Fruit fly (Drosophila melanogaster): ENCODE measurements around the gene hiro.

Gene hiro

DNA sequence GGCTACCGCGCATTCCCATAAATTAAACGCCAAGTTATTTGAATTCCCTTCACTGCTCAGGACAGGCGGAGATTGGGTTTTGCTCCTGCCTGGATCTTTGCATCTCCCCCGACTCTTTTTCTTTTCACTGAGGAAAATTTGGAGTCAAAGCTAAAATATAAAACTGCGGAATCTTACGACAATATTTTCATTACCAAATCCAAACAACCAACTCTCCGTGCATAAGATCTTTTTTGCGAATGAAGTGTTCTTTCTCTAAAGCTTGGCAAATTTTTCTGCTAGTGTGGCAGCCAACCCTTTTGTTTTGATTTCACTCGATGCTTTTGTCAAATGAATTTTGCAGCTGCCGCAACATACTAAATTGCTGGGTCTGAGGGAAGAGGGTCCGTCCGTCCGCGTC is 40.1 kb upstream of the hiro start (continued):
- TF ChIP-seq CG10631 (GFP tag; optimal IDR thresholded peaks at IDR 0.05), result peak; percentile 51
- TF ChIP-seq Eip75B (GFP tag; optimal IDR thresholded peaks at IDR 0.05), result peak; percentile 68
- peak; percentile 92 for TF ChIP-seq Met (GFP tag; optimal IDR thresholded peaks at IDR 0.05)
- TF ChIP-seq topi (GFP tag; optimal IDR thresholded peaks at IDR 0.05), result peak; percentile 89
- no peak for TF ChIP-seq CG4318 (GFP tag; optimal IDR thresholded peaks at IDR 0.05)
- TF ChIP-seq Hr4 (GFP tag; optimal IDR thresholded peaks at IDR 0.05), result no peak
- no peak for TF ChIP-seq CG6276 (GFP tag; optimal IDR thresholded peaks at IDR 0.05)
- peak; percentile 76 for TF ChIP-seq CG6854 (GFP tag; optimal IDR thresholded peaks at IDR 0.05)

DNA sequence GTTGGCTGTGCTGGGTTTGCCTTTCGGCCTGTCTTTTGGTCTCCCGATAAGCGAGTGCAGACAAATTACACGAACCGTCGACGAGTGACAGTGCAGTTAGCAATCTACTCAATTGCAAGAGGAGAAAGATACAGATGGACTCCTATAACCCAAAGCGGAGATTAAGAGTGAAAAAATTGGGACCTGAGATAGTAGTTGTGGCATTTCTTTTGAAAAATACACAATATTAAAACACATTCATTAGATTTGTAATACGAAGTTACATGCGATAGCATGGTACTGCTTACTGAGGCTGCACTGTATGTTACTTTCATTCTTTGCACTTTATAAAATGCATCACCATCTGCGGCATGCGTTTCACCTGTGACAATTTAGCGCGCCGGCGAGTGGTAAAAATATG is 39.4 kb upstream of the hiro start:
- TF ChIP-seq svp (GFP tag), result peak; percentile 93
- no peak for TF ChIP-seq ss (GFP tag; optimal IDR thresholded peaks at IDR 0.05)
- peak; percentile 65 for TF ChIP-seq lz (GFP tag; optimal IDR thresholded peaks at IDR 0.05)
- no peak for TF ChIP-seq CG32006 (GFP tag; optimal IDR thresholded peaks at IDR 0.05)
- TF ChIP-seq CG6163 (GFP tag; IDR thresholded peaks at IDR 0.05), result peak; percentile 17; the same call in 1 of the 3 replicates
- TF ChIP-seq CG15336 (GFP tag; IDR thresholded peaks at IDR 0.05), result no peak
- TF ChIP-seq Ets21C (GFP tag; optimal IDR thresholded peaks at IDR 0.05), result peak; percentile 32
- TF ChIP-seq dac (GFP tag; optimal IDR thresholded peaks at IDR 0.05), result no peak
- TF ChIP-seq fd59A (GFP tag; optimal IDR thresholded peaks at IDR 0.05), result no peak
- TF ChIP-seq OdsH (GFP tag; optimal IDR thresholded peaks at IDR 0.05), result peak; percentile 23
- TF ChIP-seq Eip78C (GFP tag), result peak; percentile 83
- TF ChIP-seq CG9139 (GFP tag; optimal IDR thresholded peaks at IDR 0.05), result no peak
- TF ChIP-seq esn (GFP tag; optimal IDR thresholded peaks at IDR 0.05), result peak; percentile 65
- peak; percentile 31 for TF ChIP-seq pdm3 (GFP tag; optimal IDR thresholded peaks at IDR 0.05)
- TF ChIP-seq CG11902 (GFP tag; optimal IDR thresholded peaks at IDR 0.05), result peak; percentile 9
- peak; percentile 26 for TF ChIP-seq CG8319 (GFP tag; optimal IDR thresholded peaks at IDR 0.05)
- TF ChIP-seq Eip93F (GFP tag; optimal IDR thresholded peaks at IDR 0.05), result no peak
- TF ChIP-seq Blimp-1 (GFP tag; optimal IDR thresholded peaks at IDR 0.05), result peak; percentile 44
- TF ChIP-seq Hr39 (GFP tag; optimal IDR thresholded peaks at IDR 0.05), result peak; percentile 61
- TF ChIP-seq Sox14 (GFP tag; optimal IDR thresholded peaks at IDR 0.05), result peak; percentile 23
- peak; percentile 59 for TF ChIP-seq Sox102F (GFP tag; optimal IDR thresholded peaks at IDR 0.05)
- peak; percentile 28 for TF ChIP-seq Eip75B (GFP tag; optimal IDR thresholded peaks at IDR 0.05)
- TF ChIP-seq achi (GFP tag; optimal IDR thresholded peaks at IDR 0.05), result no peak
- peak; percentile 20 for TF ChIP-seq CG3919 (GFP tag; optimal IDR thresholded peaks at IDR 0.05)
- no peak for TF ChIP-seq CG16779 (tag; optimal IDR thresholded peaks at IDR 0.05)
- peak; percentile 42 for TF ChIP-seq acj6 (GFP tag; optimal IDR thresholded peaks at IDR 0.05)
- peak; percentile 54 for TF ChIP-seq topi (GFP tag; optimal IDR thresholded peaks at IDR 0.05)
- TF ChIP-seq Met (GFP tag; optimal IDR thresholded peaks at IDR 0.05), result peak; percentile 60
- peak; percentile 48 for TF ChIP-seq cyc (GFP tag; optimal IDR thresholded peaks at IDR 0.05)
- TF ChIP-seq CG8632 (GFP tag; optimal IDR thresholded peaks at IDR 0.05), result peak; percentile 5
- TF ChIP-seq CG11294 (GFP tag; IDR thresholded peaks at IDR 0.05), result no peak
- peak; percentile 11 for TF ChIP-seq CG34406 (GFP tag; optimal IDR thresholded peaks at IDR 0.05)
- TF ChIP-seq CG6792 (GFP tag; optimal IDR thresholded peaks at IDR 0.05), result peak; percentile 16
- peak; percentile 57 for TF ChIP-seq Smox (GFP tag; optimal IDR thresholded peaks at IDR 0.05)
- TF ChIP-seq CG31627 (GFP tag; optimal IDR thresholded peaks at IDR 0.05), result peak; percentile 53
- TF ChIP-seq CG10631 (GFP tag; optimal IDR thresholded peaks at IDR 0.05), result peak; percentile 20
- TF ChIP-seq eg (GFP tag; IDR thresholded peaks at IDR 0.05), result no peak
- TF ChIP-seq net (GFP tag; optimal IDR thresholded peaks at IDR 0.05), result no peak
- TF ChIP-seq CG6808 (GFP tag; optimal IDR thresholded peaks at IDR 0.05), result no peak
